Worm (Caenorhabditis elegans): ENCODE data around the gene cyp-25A2.
A peak's percentile ranks its signal among the peaks of the same experiment; 100 is the strongest.

Gene cyp-25A2

DNA sequence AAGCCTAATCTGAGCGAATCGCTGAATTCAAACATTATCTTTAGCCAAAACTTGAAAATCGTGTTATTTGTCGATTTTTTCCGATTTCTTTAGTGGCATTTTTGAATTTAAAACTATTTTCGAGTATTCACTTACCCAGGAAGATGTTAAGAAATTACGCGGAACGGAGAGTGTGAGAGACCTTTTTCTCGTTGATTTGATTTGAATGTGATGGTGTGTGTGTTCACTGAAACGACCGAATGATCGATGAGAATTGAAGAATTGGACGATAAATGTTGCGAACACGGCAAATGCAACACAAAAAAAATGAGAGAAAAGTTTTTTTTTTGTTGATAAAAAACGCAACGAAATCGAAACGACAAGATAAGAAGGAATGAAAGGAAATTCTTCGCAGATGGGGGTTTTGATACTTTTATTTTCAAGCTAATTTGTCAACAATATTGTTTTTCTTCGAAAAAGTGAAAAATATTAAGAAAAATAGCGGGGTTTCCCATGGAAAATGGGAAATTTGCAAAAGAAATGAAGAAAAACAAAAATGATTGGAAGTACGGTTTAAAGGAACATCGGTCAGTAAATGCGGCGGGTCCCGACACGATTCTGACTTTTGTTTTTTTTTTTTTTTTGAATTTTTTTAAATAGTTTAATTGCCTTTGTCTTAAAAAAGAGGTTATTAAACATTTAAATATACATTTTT lies 34.6 kb upstream of the cyp-25A2 start, which contains the start of gene mtm-3:
Gene mtm-3 (minus strand): TSS at position 228 of the 694 bp plus-strand sequence.
- TF ChIP-seq scrt-1 (GFP tag; IDR thresholded peaks at IDR 0.05) (no peak), tra-4 (tag; optimal IDR thresholded peaks at IDR 0.05) (no peak), ceh-36 (tag; optimal IDR thresholded peaks at IDR 0.05) (no peak), aly-1 (tag; optimal IDR thresholded peaks at IDR 0.05) (no peak), hmg-4 (GFP tag; optimal IDR thresholded peaks at IDR 0.05) (no peak), hnd-1 (tag; optimal IDR thresholded peaks at IDR 0.05) (no peak), ets-7 (tag; optimal IDR thresholded peaks at IDR 0.05) (no peak), pes-1 (GFP tag; IDR thresholded peaks at IDR 0.05) (no peak), tbx-11 (GFP tag; IDR thresholded peaks at IDR 0.05) (no peak), sea-1 (GFP tag; conservative IDR thresholded peaks at IDR 0.05) (no peak), ceh-13 (GFP tag; optimal IDR thresholded peaks at IDR 0.05) (no peak), F13C5.2 (tag; optimal IDR thresholded peaks at IDR 0.05) (no peak), ama-1 (optimal IDR thresholded peaks at IDR 0.05) (no peak), hmbx-1 (tag; optimal IDR thresholded peaks at IDR 0.05) (no peak), flt-1 (GFP tag; IDR thresholded peaks at IDR 0.05) (no peak), tbx-37 (GFP tag; conservative IDR thresholded peaks at IDR 0.05) (no peak)

DNA sequence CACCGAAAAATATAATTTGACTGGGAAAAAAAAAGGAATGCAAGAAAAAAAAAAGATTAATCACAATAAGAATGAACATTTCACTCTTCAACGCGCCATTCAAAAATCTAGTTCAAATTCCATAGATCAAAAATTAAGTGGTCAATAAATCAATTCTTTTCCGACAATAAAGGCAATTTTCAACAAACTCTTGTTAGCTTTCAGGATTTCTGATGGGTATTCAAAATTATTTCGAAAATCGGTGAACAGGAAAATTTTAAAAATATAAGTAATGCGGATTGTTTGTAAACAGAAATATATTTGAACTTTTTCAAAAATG lies 34.1 kb upstream of the cyp-25A2 start:
- TF ChIP-seq aly-1 (tag; optimal IDR thresholded peaks at IDR 0.05), result no peak
- TF ChIP-seq hnd-1 (tag; optimal IDR thresholded peaks at IDR 0.05), result no peak
- TF ChIP-seq sea-1 (GFP tag; conservative IDR thresholded peaks at IDR 0.05), result no peak
- no peak for TF ChIP-seq ama-1 (optimal IDR thresholded peaks at IDR 0.05)
- no peak for TF ChIP-seq pes-1 (GFP tag; IDR thresholded peaks at IDR 0.05)
- no peak for TF ChIP-seq tbx-37 (GFP tag; conservative IDR thresholded peaks at IDR 0.05)
- no peak for TF ChIP-seq scrt-1 (GFP tag; IDR thresholded peaks at IDR 0.05)
- TF ChIP-seq B0310.2 (tag; optimal IDR thresholded peaks at IDR 0.05), result no peak
- TF ChIP-seq hmbx-1 (tag; optimal IDR thresholded peaks at IDR 0.05), result no peak
- no peak for TF ChIP-seq ets-7 (tag; optimal IDR thresholded peaks at IDR 0.05)
- no peak for TF ChIP-seq tra-4 (tag; optimal IDR thresholded peaks at IDR 0.05)
- no peak for TF ChIP-seq hmg-4 (GFP tag; optimal IDR thresholded peaks at IDR 0.05)
- TF ChIP-seq ceh-13 (GFP tag; optimal IDR thresholded peaks at IDR 0.05), result no peak
- TF ChIP-seq tbx-11 (GFP tag; IDR thresholded peaks at IDR 0.05), result no peak
- no peak for TF ChIP-seq F13C5.2 (tag; optimal IDR thresholded peaks at IDR 0.05)
- TF ChIP-seq flt-1 (GFP tag; IDR thresholded peaks at IDR 0.05), result no peak
- no peak for TF ChIP-seq ceh-36 (tag; optimal IDR thresholded peaks at IDR 0.05)

DNA sequence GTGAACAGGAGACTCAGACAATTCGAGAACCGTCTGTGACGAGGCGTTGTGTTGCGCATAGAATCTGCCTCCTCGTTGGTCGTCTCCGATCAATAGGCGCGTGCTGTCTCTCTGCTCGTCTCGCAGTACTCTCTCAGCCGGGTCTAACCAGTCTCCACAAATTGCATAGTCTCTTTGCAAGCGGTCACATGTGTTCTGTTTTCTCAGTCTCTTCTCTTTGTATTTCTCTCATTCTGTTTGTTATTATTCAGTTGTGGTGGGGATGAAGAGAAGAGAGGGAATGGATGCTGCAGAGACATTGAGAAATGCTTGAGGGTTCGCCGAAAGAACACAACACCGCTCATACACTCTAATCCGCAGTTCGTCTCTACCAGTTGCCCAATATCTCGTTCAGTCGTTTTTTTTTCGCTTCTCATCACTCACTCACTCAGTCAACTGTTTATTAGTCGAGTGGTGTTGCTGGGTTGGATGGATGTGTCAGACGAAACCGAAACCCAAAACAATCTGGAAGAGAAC lies 33.6 kb upstream of the cyp-25A2 start:
- TF ChIP-seq B0310.2 (tag; optimal IDR thresholded peaks at IDR 0.05), result no peak
- TF ChIP-seq pes-1 (GFP tag; IDR thresholded peaks at IDR 0.05), result peak; percentile 43
- TF ChIP-seq ceh-36 (tag; optimal IDR thresholded peaks at IDR 0.05), result peak; percentile 55
- no peak for TF ChIP-seq tbx-37 (GFP tag; conservative IDR thresholded peaks at IDR 0.05)
- no peak for TF ChIP-seq tbx-11 (GFP tag; IDR thresholded peaks at IDR 0.05)
- TF ChIP-seq sea-1 (GFP tag; conservative IDR thresholded peaks at IDR 0.05), result no peak
- TF ChIP-seq aly-1 (tag; optimal IDR thresholded peaks at IDR 0.05), result no peak
- peak; percentile 66 for TF ChIP-seq F13C5.2 (tag; optimal IDR thresholded peaks at IDR 0.05)
- no peak for TF ChIP-seq hnd-1 (tag; optimal IDR thresholded peaks at IDR 0.05)
- TF ChIP-seq ama-1 (optimal IDR thresholded peaks at IDR 0.05), result no peak
- TF ChIP-seq scrt-1 (GFP tag; IDR thresholded peaks at IDR 0.05), result no peak
- TF ChIP-seq hmg-4 (GFP tag; optimal IDR thresholded peaks at IDR 0.05), result peak; percentile 84
- TF ChIP-seq ceh-13 (GFP tag; optimal IDR thresholded peaks at IDR 0.05), result no peak
- no peak for TF ChIP-seq ets-7 (tag; optimal IDR thresholded peaks at IDR 0.05)
- no peak for TF ChIP-seq hmbx-1 (tag; optimal IDR thresholded peaks at IDR 0.05)
- no peak for TF ChIP-seq flt-1 (GFP tag; IDR thresholded peaks at IDR 0.05)
- TF ChIP-seq tra-4 (tag; optimal IDR thresholded peaks at IDR 0.05), result no peak

DNA sequence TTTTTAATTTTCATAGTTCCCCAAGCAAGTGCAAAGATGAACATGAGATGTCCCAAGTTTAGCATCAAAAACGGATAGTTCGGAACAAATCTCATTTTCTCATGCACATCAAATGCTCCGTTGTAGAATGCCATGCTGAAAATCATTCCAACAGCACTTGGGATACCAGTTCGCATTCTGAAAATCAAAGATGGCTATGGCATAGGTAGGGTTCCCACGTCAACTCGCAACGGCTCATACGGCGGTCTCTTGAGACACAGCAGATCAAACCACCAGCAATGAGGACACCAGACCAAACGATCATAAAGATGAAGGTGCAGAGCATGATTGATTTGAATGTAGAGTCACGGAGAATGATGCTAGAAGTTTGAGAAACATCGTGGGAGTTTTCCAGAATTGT lies 31.9 kb upstream of the cyp-25A2 start:
- TF ChIP-seq hnd-1 (tag; optimal IDR thresholded peaks at IDR 0.05), result no peak
- TF ChIP-seq tbx-37 (GFP tag; conservative IDR thresholded peaks at IDR 0.05), result no peak
- TF ChIP-seq ama-1 (optimal IDR thresholded peaks at IDR 0.05), result no peak
- no peak for TF ChIP-seq ets-7 (tag; optimal IDR thresholded peaks at IDR 0.05)
- TF ChIP-seq F13C5.2 (tag; optimal IDR thresholded peaks at IDR 0.05), result no peak
- TF ChIP-seq pes-1 (GFP tag; IDR thresholded peaks at IDR 0.05), result no peak
- no peak for TF ChIP-seq ceh-13 (GFP tag; optimal IDR thresholded peaks at IDR 0.05)
- no peak for TF ChIP-seq tra-4 (tag; optimal IDR thresholded peaks at IDR 0.05)
- no peak for TF ChIP-seq flt-1 (GFP tag; IDR thresholded peaks at IDR 0.05)
- TF ChIP-seq B0310.2 (tag; optimal IDR thresholded peaks at IDR 0.05), result no peak
- no peak for TF ChIP-seq scrt-1 (GFP tag; IDR thresholded peaks at IDR 0.05)
- TF ChIP-seq hmg-4 (GFP tag; optimal IDR thresholded peaks at IDR 0.05), result no peak
- no peak for TF ChIP-seq sea-1 (GFP tag; conservative IDR thresholded peaks at IDR 0.05)

DNA sequence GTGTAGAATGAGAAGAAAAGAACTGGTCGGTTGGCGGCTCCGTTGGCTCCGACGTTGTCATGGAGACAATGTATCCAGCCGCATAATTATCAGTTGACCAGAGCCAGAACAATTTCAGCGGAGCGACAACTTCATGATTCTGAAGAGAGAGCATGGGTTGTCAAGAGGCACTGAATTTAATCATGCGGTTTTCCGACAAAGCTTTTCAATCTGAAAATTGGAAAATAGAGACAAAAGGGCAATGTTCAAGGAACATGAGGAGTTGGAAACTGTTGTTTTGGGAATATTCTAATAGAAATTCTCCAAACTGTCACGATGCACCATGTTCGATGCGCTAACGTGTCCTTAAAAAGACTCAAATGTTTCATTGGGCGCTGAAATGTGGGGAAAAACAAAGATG lies 30.6 kb upstream of the cyp-25A2 start, which contains the start of gene xbx-5:
Gene xbx-5 (minus strand): TSS at position 56 of the 400 bp plus-strand sequence.
- TF ChIP-seq hmbx-1 (tag; optimal IDR thresholded peaks at IDR 0.05) (no peak), hnd-1 (tag; optimal IDR thresholded peaks at IDR 0.05) (no peak)

DNA sequence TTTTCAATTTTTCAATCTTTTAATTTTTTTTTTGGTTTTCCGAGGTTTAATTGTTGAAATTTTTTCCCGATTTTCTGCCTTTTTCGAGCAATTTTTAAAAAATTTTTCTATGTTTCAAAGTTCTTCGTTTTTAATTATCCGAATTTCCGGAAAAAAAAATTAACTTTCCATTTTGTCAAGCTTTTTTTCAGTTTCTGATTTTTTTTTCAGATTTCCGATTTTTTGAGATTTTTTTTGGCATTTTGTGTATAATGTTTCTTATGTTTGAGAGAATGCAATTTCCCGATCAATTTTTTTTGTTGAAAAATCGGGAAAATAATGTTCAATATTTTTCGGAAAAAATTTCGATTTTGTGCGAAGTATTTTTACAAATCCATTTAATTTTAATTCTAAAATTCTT lies 28.1 kb upstream of the cyp-25A2 start:
- TF ChIP-seq scrt-1 (GFP tag; IDR thresholded peaks at IDR 0.05) (no peak), tbx-37 (GFP tag; conservative IDR thresholded peaks at IDR 0.05) (no peak), B0310.2 (tag; optimal IDR thresholded peaks at IDR 0.05) (no peak), ceh-36 (tag; optimal IDR thresholded peaks at IDR 0.05) (no peak), ets-7 (tag; optimal IDR thresholded peaks at IDR 0.05) (no peak), tbx-11 (GFP tag; IDR thresholded peaks at IDR 0.05) (no peak), ceh-13 (GFP tag; optimal IDR thresholded peaks at IDR 0.05) (no peak), hnd-1 (tag; optimal IDR thresholded peaks at IDR 0.05) (no peak), sea-1 (GFP tag; conservative IDR thresholded peaks at IDR 0.05) (no peak), aly-1 (tag; optimal IDR thresholded peaks at IDR 0.05) (no peak), tra-4 (tag; optimal IDR thresholded peaks at IDR 0.05) (no peak), hmbx-1 (tag; optimal IDR thresholded peaks at IDR 0.05) (no peak), flt-1 (GFP tag; IDR thresholded peaks at IDR 0.05) (no peak), F13C5.2 (tag; optimal IDR thresholded peaks at IDR 0.05) (no peak), pes-1 (GFP tag; IDR thresholded peaks at IDR 0.05) (no peak), hmg-4 (GFP tag; optimal IDR thresholded peaks at IDR 0.05) (no peak), ama-1 (optimal IDR thresholded peaks at IDR 0.05) (no peak)

DNA sequence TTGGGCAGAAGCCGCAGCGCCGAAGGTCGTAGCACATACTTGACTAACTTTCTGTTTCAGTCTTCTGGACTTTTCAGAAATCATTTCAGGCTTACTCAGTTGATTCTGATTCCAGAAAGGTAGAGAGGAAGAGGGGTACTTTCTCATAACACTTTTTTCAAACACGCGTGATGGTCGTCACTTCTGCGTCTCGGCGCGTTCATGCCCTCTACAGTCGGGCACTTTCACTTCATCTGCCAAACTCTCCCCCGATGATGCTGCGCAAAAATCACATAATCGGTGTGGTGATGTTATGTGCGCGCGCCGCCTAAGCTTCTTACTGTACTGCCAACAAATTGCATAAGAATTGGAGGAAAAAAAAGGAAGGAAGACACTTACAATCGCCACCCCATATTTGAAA lies 27.4 kb upstream of the cyp-25A2 start:
- TF ChIP-seq scrt-1 (GFP tag; IDR thresholded peaks at IDR 0.05), result no peak
- TF ChIP-seq tbx-37 (GFP tag; conservative IDR thresholded peaks at IDR 0.05), result no peak
- no peak for TF ChIP-seq tbx-11 (GFP tag; IDR thresholded peaks at IDR 0.05)
- TF ChIP-seq hnd-1 (tag; optimal IDR thresholded peaks at IDR 0.05), result no peak
- TF ChIP-seq flt-1 (GFP tag; IDR thresholded peaks at IDR 0.05), result no peak
- no peak for TF ChIP-seq ama-1 (optimal IDR thresholded peaks at IDR 0.05)
- no peak for TF ChIP-seq B0310.2 (tag; optimal IDR thresholded peaks at IDR 0.05)
- TF ChIP-seq F13C5.2 (tag; optimal IDR thresholded peaks at IDR 0.05), result no peak
- no peak for TF ChIP-seq ets-7 (tag; optimal IDR thresholded peaks at IDR 0.05)
- no peak for TF ChIP-seq aly-1 (tag; optimal IDR thresholded peaks at IDR 0.05)
- no peak for TF ChIP-seq sea-1 (GFP tag; conservative IDR thresholded peaks at IDR 0.05)
- TF ChIP-seq pes-1 (GFP tag; IDR thresholded peaks at IDR 0.05), result no peak
- no peak for TF ChIP-seq ceh-13 (GFP tag; optimal IDR thresholded peaks at IDR 0.05)
- TF ChIP-seq hmg-4 (GFP tag; optimal IDR thresholded peaks at IDR 0.05), result no peak
- TF ChIP-seq tra-4 (tag; optimal IDR thresholded peaks at IDR 0.05), result no peak
- no peak for TF ChIP-seq ceh-36 (tag; optimal IDR thresholded peaks at IDR 0.05)
- TF ChIP-seq hmbx-1 (tag; optimal IDR thresholded peaks at IDR 0.05), result no peak
